Fruit fly (Drosophila melanogaster): ENCODE data around the gene dsx-c73A.

DNA sequence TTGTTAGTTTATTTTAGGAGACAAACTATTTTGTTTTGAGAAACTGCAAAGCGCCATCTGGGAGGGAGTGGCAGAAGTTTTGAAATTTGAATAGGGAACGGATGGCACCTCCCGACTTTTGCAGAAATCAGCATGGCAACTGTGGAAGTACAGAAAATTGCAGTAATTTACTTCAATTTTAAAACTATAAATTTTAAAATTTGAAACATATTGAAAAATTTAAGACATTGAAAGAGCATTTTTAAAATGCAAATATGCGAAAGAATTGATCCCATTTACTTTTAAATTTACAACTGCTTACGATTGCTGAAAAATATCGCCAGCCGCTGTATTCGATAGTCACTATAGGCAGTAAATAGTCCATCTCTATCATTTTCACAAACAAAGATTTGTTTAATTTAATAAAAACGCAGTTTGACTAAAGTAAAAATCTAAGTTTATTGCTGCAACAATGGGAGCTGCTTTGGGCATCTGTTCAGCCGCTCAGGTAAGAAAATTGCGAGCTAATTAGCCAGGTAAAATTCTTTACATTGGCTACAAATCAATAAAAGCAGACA, 39.3 kb downstream of the dsx-c73A start, which contains the start of gene Serinc:
- TF ChIP-seq Myc (optimal IDR thresholded peaks at IDR 0.05) = no peak
- no peak for TF ChIP-seq h (optimal IDR thresholded peaks at IDR 0.05)
- no peak for TF ChIP-seq ttk (optimal IDR thresholded peaks at IDR 0.05)
- no peak for TF ChIP-seq Sin3A (optimal IDR thresholded peaks at IDR 0.05)
- TF ChIP-seq psq (optimal IDR thresholded peaks at IDR 0.05) = no peak
